Fruit fly (Drosophila melanogaster): ENCODE data around the gene CG42564.

The CG42564 gene

dm6 chr3R:6414439-6415344 is 40.4 kb downstream of the CG42564 start (continued):
- no peak for TF ChIP-seq crp (GFP tag; optimal IDR thresholded peaks at IDR 0.05)
- no peak for TF ChIP-seq CG12744 (GFP tag; optimal IDR thresholded peaks at IDR 0.05)
- no peak for TF ChIP-seq CG2202 (tag; optimal IDR thresholded peaks at IDR 0.05)
- TF ChIP-seq CG11560 (tag; IDR thresholded peaks at IDR 0.05): no peak
- peak; percentile 69 for TF ChIP-seq mirr (GFP tag; optimal IDR thresholded peaks at IDR 0.05)
- peak; percentile 30 for TF ChIP-seq CG10979 (tag; optimal IDR thresholded peaks at IDR 0.05)
- TF ChIP-seq Doc2 (GFP tag; IDR thresholded peaks at IDR 0.05): no peak
- no peak for TF ChIP-seq CG4730 (GFP tag; IDR thresholded peaks at IDR 0.05)
- no peak for TF ChIP-seq CG17612 (GFP tag; IDR thresholded peaks at IDR 0.05)
- TF ChIP-seq CG17385 (GFP tag; optimal IDR thresholded peaks at IDR 0.05): peak; percentile 55
- TF ChIP-seq CG10565 (GFP tag; optimal IDR thresholded peaks at IDR 0.05): no peak
- TF ChIP-seq dmrt11E (tag; optimal IDR thresholded peaks at IDR 0.05): no peak
- no peak for TF ChIP-seq sna (GFP tag; IDR thresholded peaks at IDR 0.05; ENCODE audit: partially characterized antibody)
- TF ChIP-seq btn (GFP tag; optimal IDR thresholded peaks at IDR 0.05): no peak
- peak; percentile 76 for TF ChIP-seq CG7556 (GFP tag; optimal IDR thresholded peaks at IDR 0.05)
- TF ChIP-seq CG12155 (GFP tag; optimal IDR thresholded peaks at IDR 0.05): peak; percentile 14
- TF ChIP-seq CG17359 (tag; optimal IDR thresholded peaks at IDR 0.05): peak; percentile 48
- TF ChIP-seq gt (GFP tag; IDR thresholded peaks at IDR 0.05): no peak
- TF ChIP-seq gsb-n (tag; optimal IDR thresholded peaks at IDR 0.05): peak; percentile 40
- no peak for TF ChIP-seq C15 (GFP tag; IDR thresholded peaks at IDR 0.05)
- no peak for TF ChIP-seq CG8290 (GFP tag; optimal IDR thresholded peaks at IDR 0.05)
- peak in 1 of 2 experiments; percentile 28 for TF ChIP-seq CG8290 (tag; optimal IDR thresholded peaks at IDR 0.05)
- TF ChIP-seq CG12659 (GFP tag; optimal IDR thresholded peaks at IDR 0.05): peak; percentile 37
- peak; percentile 57 for TF ChIP-seq Hey (tag; optimal IDR thresholded peaks at IDR 0.05)
- peak; percentile 52 for TF ChIP-seq cwo (GFP tag; optimal IDR thresholded peaks at IDR 0.05)
- TF ChIP-seq sob (GFP tag; IDR thresholded peaks at IDR 0.05): no peak
- TF ChIP-seq tna (GFP tag; IDR thresholded peaks at IDR 0.05; ENCODE audit: partially characterized antibody): no peak
- TF ChIP-seq Dll (GFP tag; IDR thresholded peaks at IDR 0.05; ENCODE audit: partially characterized antibody): no peak
- no peak for TF ChIP-seq CG31365 (tag; optimal IDR thresholded peaks at IDR 0.05)
- TF ChIP-seq rib (GFP tag; IDR thresholded peaks at IDR 0.05): peak; percentile 41; the same call in 1 of the 2 replicates
- TF ChIP-seq CG6254 (GFP tag; optimal IDR thresholded peaks at IDR 0.05): no peak
- peak; percentile 34; the same call in 1 of the 2 replicates for TF ChIP-seq Bgb (GFP tag; IDR thresholded peaks at IDR 0.05; ENCODE audit: partially characterized antibody)
- TF ChIP-seq sens-2 (GFP tag; IDR thresholded peaks at IDR 0.05): peak; percentile 4; the same call in 1 of the 2 replicates
- peak; percentile 2 for TF ChIP-seq CG14710 (tag; optimal IDR thresholded peaks at IDR 0.05)
- TF ChIP-seq bsh (GFP tag; optimal IDR thresholded peaks at IDR 0.05): peak in 1 of 2 experiments; percentile 45
- TF ChIP-seq Ada2b (GFP tag; IDR thresholded peaks at IDR 0.05): 0 out of 2 replicates have a peak, but pooled peaks have one; percentile 14
- no peak for TF ChIP-seq fd102C (GFP tag; optimal IDR thresholded peaks at IDR 0.05)
- peak; percentile 34 for TF ChIP-seq Xbp1 (GFP tag; optimal IDR thresholded peaks at IDR 0.05)
- TF ChIP-seq CG7839 (tag; optimal IDR thresholded peaks at IDR 0.05): peak; percentile 67
- TF ChIP-seq Opbp (GFP tag; IDR thresholded peaks at IDR 0.05; ENCODE audit: partially characterized antibody): no peak
- TF ChIP-seq lbe (GFP tag; optimal IDR thresholded peaks at IDR 0.05): no peak
- peak; percentile 16; the same call in 1 of the 3 replicates for TF ChIP-seq tgo (GFP tag; IDR thresholded peaks at IDR 0.05)
- no peak for TF ChIP-seq Nf-YB (GFP tag; optimal IDR thresholded peaks at IDR 0.05)
- TF ChIP-seq Dbx (GFP tag; IDR thresholded peaks at IDR 0.05): no peak
- no peak for TF ChIP-seq CG14860 (GFP tag; IDR thresholded peaks at IDR 0.05; ENCODE audit: partially characterized antibody)
- TF ChIP-seq CG8388 (GFP tag; optimal IDR thresholded peaks at IDR 0.05): peak; percentile 21
- peak; percentile 8 for TF ChIP-seq CG13775 (GFP tag; optimal IDR thresholded peaks at IDR 0.05)

All from whole organism, embryonic.